Worm (Caenorhabditis elegans): ENCODE data around the gene Y48B6A.13.

Gene Y48B6A.13

DNA sequence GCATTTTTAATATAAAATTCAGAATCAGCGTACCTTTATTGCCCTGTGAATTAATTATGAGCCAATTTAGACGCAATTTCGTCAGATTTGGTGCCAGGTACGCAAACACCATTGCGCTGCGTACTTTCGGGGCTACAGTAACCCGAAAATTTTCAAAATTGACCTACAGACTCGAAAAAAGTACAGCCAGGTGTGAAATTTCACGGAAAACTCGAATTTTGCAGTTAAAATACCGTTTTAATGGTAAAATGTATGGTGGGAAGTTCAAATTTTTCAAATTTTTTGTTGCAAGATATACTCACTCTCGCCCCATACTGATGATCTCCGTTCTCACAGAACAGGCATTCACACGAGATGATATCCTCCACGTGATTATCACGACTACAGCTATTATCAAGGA lies 10.5 kb upstream of the Y48B6A.13 start:
- TF ChIP-seq pqm-1 (tag; optimal IDR thresholded peaks at IDR 0.05) = no peak
- TF ChIP-seq nhr-28 (tag; optimal IDR thresholded peaks at IDR 0.05) = no peak
- TF ChIP-seq nhr-76 (tag; optimal IDR thresholded peaks at IDR 0.05) = no peak
- no peak for TF ChIP-seq nhr-12 (tag; optimal IDR thresholded peaks at IDR 0.05)
- TF ChIP-seq nfya-1 (tag; optimal IDR thresholded peaks at IDR 0.05; ENCODE audit: insufficient read depth) = no peak

- peak; percentile 52 for TF ChIP-seq elt-2 (tag; optimal IDR thresholded peaks at IDR 0.05)
- TF ChIP-seq mdl-1 (tag; optimal IDR thresholded peaks at IDR 0.05) = no peak
- no peak for TF ChIP-seq ceh-82 (tag; optimal IDR thresholded peaks at IDR 0.05)
These were observed 8.5 kb upstream of the Y48B6A.13 start for ce11 chrII:14234375-14235102.

DNA sequence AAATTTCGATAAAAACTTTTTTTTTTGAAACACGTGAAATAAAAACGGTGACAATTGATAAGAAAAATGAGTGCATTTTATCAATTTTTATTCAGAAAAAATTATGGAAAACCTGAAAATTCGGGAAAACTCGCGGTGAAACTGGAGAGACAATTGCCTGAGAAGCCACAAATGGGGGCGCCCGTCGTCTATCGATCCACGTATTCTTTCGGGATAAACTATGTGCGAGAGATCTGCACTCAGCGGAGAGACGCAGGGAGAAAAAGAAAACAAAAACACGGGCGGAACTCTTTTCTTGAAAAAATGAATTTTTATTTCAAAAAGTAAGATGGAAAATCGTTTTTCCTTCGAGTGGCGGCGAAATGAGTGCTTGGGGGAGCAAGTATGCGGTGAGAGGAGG lies 7.8 kb upstream of the Y48B6A.13 start, which contains the start of gene men-1:
Gene men-1 (minus strand): TSS at position 242 of the 400 bp plus-strand sequence.
- peak; percentile 36 for TF ChIP-seq hmg-11 (tag; optimal IDR thresholded peaks at IDR 0.05)
- no peak for TF ChIP-seq nhr-12 (tag; optimal IDR thresholded peaks at IDR 0.05)
- peak; percentile 42 for TF ChIP-seq elt-2 (tag; optimal IDR thresholded peaks at IDR 0.05)
- peak; percentile 8 for TF ChIP-seq pha-4 (tag; optimal IDR thresholded peaks at IDR 0.05)
- TF ChIP-seq nfya-1 (tag; optimal IDR thresholded peaks at IDR 0.05; ENCODE audit: insufficient read depth) = peak; percentile 2

DNA sequence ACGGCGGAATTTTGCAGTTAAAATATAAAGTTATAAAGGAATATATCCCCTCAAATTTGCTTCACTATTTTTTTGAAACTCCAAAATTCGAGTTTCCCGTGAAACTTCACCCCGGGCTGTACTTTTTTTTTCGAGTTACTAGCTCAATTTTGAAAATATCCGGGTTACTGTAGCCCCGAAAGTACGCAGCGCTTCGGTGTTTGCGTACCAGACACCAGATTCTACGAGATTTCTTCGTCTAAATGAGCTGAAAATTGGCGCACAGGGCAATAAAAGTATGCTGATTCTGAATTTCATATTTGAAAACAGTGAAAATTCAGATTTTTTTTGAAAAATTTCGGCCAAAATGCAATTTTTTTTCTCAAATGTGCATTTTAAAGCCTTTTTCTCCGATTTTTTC lies 4.9 kb upstream of the Y48B6A.13 start:
- TF ChIP-seq aly-2 (tag; optimal IDR thresholded peaks at IDR 0.05) = no peak
- TF ChIP-seq egl-27 (tag; optimal IDR thresholded peaks at IDR 0.05) = no peak
- no peak for TF ChIP-seq R02D3.7 (tag; optimal IDR thresholded peaks at IDR 0.05)
- no peak for TF ChIP-seq ceh-28 (tag; optimal IDR thresholded peaks at IDR 0.05)
- TF ChIP-seq ceh-82 (tag; optimal IDR thresholded peaks at IDR 0.05) = no peak
- no peak for TF ChIP-seq snpc-4 (tag; optimal IDR thresholded peaks at IDR 0.05)
- TF ChIP-seq tbx-2 (tag; optimal IDR thresholded peaks at IDR 0.05) = no peak
- TF ChIP-seq ztf-4 (tag; optimal IDR thresholded peaks at IDR 0.05) = no peak
- no peak for TF ChIP-seq nhr-11 (tag; optimal IDR thresholded peaks at IDR 0.05)
- TF ChIP-seq ceh-16 (tag; optimal IDR thresholded peaks at IDR 0.05) = no peak
- TF ChIP-seq ceh-9 (tag; optimal IDR thresholded peaks at IDR 0.05) = no peak
- TF ChIP-seq pha-4 (tag; optimal IDR thresholded peaks at IDR 0.05) = no peak

ce11 chrII:14230075-14230474 lies 4.0 kb upstream of the Y48B6A.13 start:
- TF ChIP-seq fkh-10 (GFP tag; optimal IDR thresholded peaks at IDR 0.05) (no peak), egl-5 (tag; optimal IDR thresholded peaks at IDR 0.05) (no peak), pqm-1 (tag; optimal IDR thresholded peaks at IDR 0.05) (no peak), sea-2 (GFP tag; optimal IDR thresholded peaks at IDR 0.05) (no peak), daf-12 (tag; optimal IDR thresholded peaks at IDR 0.05) (no peak), elt-3 (tag; optimal IDR thresholded peaks at IDR 0.05) (no peak), tbx-2 (tag; optimal IDR thresholded peaks at IDR 0.05) (no peak), eor-1 (tag; optimal IDR thresholded peaks at IDR 0.05) (no peak), nhr-67 (tag; optimal IDR thresholded peaks at IDR 0.05) (no peak), jun-1 (tag; optimal IDR thresholded peaks at IDR 0.05) (no peak), ZK546.5 (tag; optimal IDR thresholded peaks at IDR 0.05) (no peak), mml-1 (tag; optimal IDR thresholded peaks at IDR 0.05) (no peak), unc-39 (tag; optimal IDR thresholded peaks at IDR 0.05) (no peak), elt-1 (tag; optimal IDR thresholded peaks at IDR 0.05) (no peak), aly-2 (tag; optimal IDR thresholded peaks at IDR 0.05) (no peak), nhr-11 (tag; optimal IDR thresholded peaks at IDR 0.05) (no peak), unc-62 (GFP tag; optimal IDR thresholded peaks at IDR 0.05) (no peak)

- no peak for TF ChIP-seq elt-1 (tag; optimal IDR thresholded peaks at IDR 0.05)
- TF ChIP-seq mml-1 (tag; optimal IDR thresholded peaks at IDR 0.05) = no peak
- TF ChIP-seq nhr-25 (tag; optimal IDR thresholded peaks at IDR 0.05) = no peak
- TF ChIP-seq sea-2 (GFP tag; optimal IDR thresholded peaks at IDR 0.05) = no peak
- no peak for TF ChIP-seq nhr-237 (tag; optimal IDR thresholded peaks at IDR 0.05)
- no peak for TF ChIP-seq pha-4 (tag; optimal IDR thresholded peaks at IDR 0.05)
- TF ChIP-seq egl-5 (tag; optimal IDR thresholded peaks at IDR 0.05) = no peak
- no peak for TF ChIP-seq unc-62 (GFP tag; optimal IDR thresholded peaks at IDR 0.05)
- no peak for TF ChIP-seq fos-1 (tag; optimal IDR thresholded peaks at IDR 0.05)
- TF ChIP-seq nhr-12 (tag; optimal IDR thresholded peaks at IDR 0.05) = no peak
- TF ChIP-seq R02D3.7 (tag; optimal IDR thresholded peaks at IDR 0.05) = no peak
- no peak for TF ChIP-seq nhr-11 (tag; optimal IDR thresholded peaks at IDR 0.05)
These were observed 7.9 kb downstream of the Y48B6A.13 start for ce11 chrII:14218142-14218541.
